Worm (Caenorhabditis elegans): Measurements from ENCODE around the gene F36F12.1.
"Not testable (repeated sequence)": the region's sequence is repeated elsewhere in the genome, so short reads cannot be mapped to it uniquely, and the experiment has no call there.

Gene F36F12.1

DNA sequence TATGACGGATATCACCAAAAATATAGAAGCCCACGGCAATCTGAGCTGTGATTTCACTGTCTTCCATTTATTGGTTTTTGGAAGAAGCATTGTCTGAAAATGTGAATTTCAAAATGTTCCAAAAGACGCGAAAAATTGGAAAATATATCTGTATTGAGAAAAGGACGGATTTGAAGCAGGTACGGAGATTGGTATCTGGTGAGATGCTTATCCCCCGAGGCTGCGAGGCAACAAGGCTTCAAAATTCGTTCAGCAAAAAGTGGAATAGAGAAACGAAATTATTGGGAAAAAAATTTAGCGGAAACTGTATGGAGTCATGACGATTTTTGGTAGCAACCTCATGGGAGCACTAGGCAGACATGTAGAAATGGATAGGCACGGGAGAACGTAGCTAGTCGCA is at the start of gene F36F12.1:
Gene F36F12.1 (minus strand): TSS at position 101 of the 400 bp plus-strand sequence.
- TF ChIP-seq klf-2 (GFP tag; conservative IDR thresholded peaks at IDR 0.05) = no peak
- no peak for TF ChIP-seq T22C8.4 (GFP tag; IDR thresholded peaks at IDR 0.05)
- TF ChIP-seq ztf-23 (GFP tag; IDR thresholded peaks at IDR 0.05) = no peak
- no peak for TF ChIP-seq flt-1 (GFP tag; IDR thresholded peaks at IDR 0.05)
- no peak for TF ChIP-seq ztf-29 (GFP tag; IDR thresholded peaks at IDR 0.05)
- no peak for TF ChIP-seq cog-1 (tag; optimal IDR thresholded peaks at IDR 0.05)
- no peak for TF ChIP-seq med-1 (GFP tag; optimal IDR thresholded peaks at IDR 0.05; ENCODE audit: insufficient read depth)
- TF ChIP-seq ref-1 (GFP tag; conservative IDR thresholded peaks at IDR 0.05) = no peak
- no peak for TF ChIP-seq tab-1 (GFP tag; IDR thresholded peaks at IDR 0.05)

- TF ChIP-seq flt-1 (GFP tag; IDR thresholded peaks at IDR 0.05) (no peak), T22C8.4 (GFP tag; IDR thresholded peaks at IDR 0.05) (no peak), med-1 (GFP tag; optimal IDR thresholded peaks at IDR 0.05; ENCODE audit: insufficient read depth) (no peak), tab-1 (GFP tag; IDR thresholded peaks at IDR 0.05) (no peak), ref-1 (GFP tag; conservative IDR thresholded peaks at IDR 0.05) (no peak), ztf-29 (GFP tag; IDR thresholded peaks at IDR 0.05) (no peak), klf-2 (GFP tag; conservative IDR thresholded peaks at IDR 0.05) (no peak), ztf-23 (GFP tag; IDR thresholded peaks at IDR 0.05) (no peak), cog-1 (tag; optimal IDR thresholded peaks at IDR 0.05) (no peak)
Measured at ce11 chrV:2151458-2151857, 48.4 kb upstream of the F36F12.1 start, which contains the start of gene srbc-24. srbc-24 (plus strand) TSS chrV:2151758.

ce11 chrV:2150876-2151275 is 47.9 kb upstream of the F36F12.1 start, which contains the start of gene C45H4.13:
C45H4.13 (minus strand) TSS chrV:2150976.
- TF ChIP-seq ztf-23 (GFP tag; IDR thresholded peaks at IDR 0.05) (no peak), klf-2 (GFP tag; conservative IDR thresholded peaks at IDR 0.05) (no peak), med-1 (GFP tag; optimal IDR thresholded peaks at IDR 0.05; ENCODE audit: insufficient read depth) (no peak), ztf-29 (GFP tag; IDR thresholded peaks at IDR 0.05) (no peak), T22C8.4 (GFP tag; IDR thresholded peaks at IDR 0.05) (no peak), tab-1 (GFP tag; IDR thresholded peaks at IDR 0.05) (no peak), cog-1 (tag; optimal IDR thresholded peaks at IDR 0.05) (no peak), flt-1 (GFP tag; IDR thresholded peaks at IDR 0.05) (no peak), ref-1 (GFP tag; conservative IDR thresholded peaks at IDR 0.05) (no peak)

ce11 chrV:2149432-2149831 is 46.4 kb upstream of the F36F12.1 start, which contains the start of gene C45H4.21:
C45H4.21 (minus strand) TSS chrV:2149532.
- TF ChIP-seq ztf-23 (GFP tag; IDR thresholded peaks at IDR 0.05) = no peak
- TF ChIP-seq ztf-29 (GFP tag; IDR thresholded peaks at IDR 0.05) = no peak
- TF ChIP-seq T22C8.4 (GFP tag; IDR thresholded peaks at IDR 0.05) = no peak
- TF ChIP-seq tab-1 (GFP tag; IDR thresholded peaks at IDR 0.05) = no peak
- no peak for TF ChIP-seq klf-2 (GFP tag; conservative IDR thresholded peaks at IDR 0.05)
- TF ChIP-seq med-1 (GFP tag; optimal IDR thresholded peaks at IDR 0.05; ENCODE audit: insufficient read depth) = no peak
- no peak for TF ChIP-seq cog-1 (tag; optimal IDR thresholded peaks at IDR 0.05)
- TF ChIP-seq flt-1 (GFP tag; IDR thresholded peaks at IDR 0.05) = no peak
- TF ChIP-seq ref-1 (GFP tag; conservative IDR thresholded peaks at IDR 0.05) = no peak

ce11 chrV:2146795-2147194 is 43.8 kb upstream of the F36F12.1 start, which contains the start of gene srbc-20:
srbc-20 (plus strand) TSS chrV:2147095.
- TF ChIP-seq T22C8.4 (GFP tag; IDR thresholded peaks at IDR 0.05) (no peak), tab-1 (GFP tag; IDR thresholded peaks at IDR 0.05) (no peak), med-1 (GFP tag; optimal IDR thresholded peaks at IDR 0.05; ENCODE audit: insufficient read depth) (no peak), cog-1 (tag; optimal IDR thresholded peaks at IDR 0.05) (no peak)

DNA sequence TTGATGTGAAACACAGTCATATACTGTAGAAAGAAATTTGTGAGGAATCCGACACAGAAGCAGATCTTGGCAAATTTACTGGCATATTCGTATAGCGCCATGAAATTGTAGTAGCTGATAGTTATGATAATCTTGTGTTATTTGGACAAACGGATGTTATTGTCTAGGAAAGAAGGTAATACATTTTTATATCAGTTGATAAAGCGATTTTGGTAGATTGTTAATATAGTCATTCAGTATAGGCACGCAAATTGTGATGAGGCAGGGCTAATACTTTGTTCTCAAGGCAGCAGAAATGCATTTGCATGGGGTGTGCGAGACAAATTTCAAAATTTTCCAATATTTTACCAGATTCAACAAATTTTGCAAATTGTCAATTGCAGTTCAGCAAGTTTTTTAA is 43.0 kb upstream of the F36F12.1 start, which contains the start of gene str-52:
Gene str-52 (minus strand): TSS at position 101 of the 400 bp plus-strand sequence.
- TF ChIP-seq ref-1 (GFP tag; conservative IDR thresholded peaks at IDR 0.05) (no peak), tab-1 (GFP tag; IDR thresholded peaks at IDR 0.05) (no peak), cog-1 (tag; optimal IDR thresholded peaks at IDR 0.05) (no peak), T22C8.4 (GFP tag; IDR thresholded peaks at IDR 0.05) (no peak), flt-1 (GFP tag; IDR thresholded peaks at IDR 0.05) (no peak), klf-2 (GFP tag; conservative IDR thresholded peaks at IDR 0.05) (no peak), ztf-29 (GFP tag; IDR thresholded peaks at IDR 0.05) (no peak), ztf-23 (GFP tag; IDR thresholded peaks at IDR 0.05) (no peak), med-1 (GFP tag; optimal IDR thresholded peaks at IDR 0.05; ENCODE audit: insufficient read depth) (no peak)

DNA sequence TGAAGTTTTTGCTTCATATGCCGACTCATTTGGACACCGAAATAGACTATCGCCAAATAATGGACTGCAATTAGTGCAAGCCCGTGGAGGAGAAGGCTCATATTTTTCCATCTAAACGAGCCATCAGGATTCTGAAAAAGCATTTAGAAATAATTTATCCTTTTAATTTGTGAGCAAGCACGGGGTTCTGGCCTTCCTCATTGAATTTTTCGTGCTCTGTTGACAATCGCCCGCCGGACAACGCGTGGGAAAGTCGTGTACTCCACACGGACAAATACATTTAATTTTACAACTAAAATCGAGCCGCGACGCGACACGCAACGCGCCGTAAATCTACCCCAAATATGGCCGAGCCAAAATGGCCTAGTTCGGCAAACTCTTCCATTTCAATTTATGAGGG is 41.4 kb upstream of the F36F12.1 start, which contains the start of gene F22F7.12:
Gene F22F7.12 (minus strand): TSS at position 101 of the 400 bp plus-strand sequence.
- TF ChIP-seq ztf-29 (GFP tag; IDR thresholded peaks at IDR 0.05); med-1 (GFP tag; optimal IDR thresholded peaks at IDR 0.05; ENCODE audit: insufficient read depth); tab-1 (GFP tag; IDR thresholded peaks at IDR 0.05): not testable (repeated sequence)

ce11 chrV:2139918-2140317 is 36.9 kb upstream of the F36F12.1 start, which contains the start of gene F22F7.7:
F22F7.7 (minus strand) TSS chrV:2140042.
- TF ChIP-seq klf-2 (GFP tag; conservative IDR thresholded peaks at IDR 0.05) (no peak), med-1 (GFP tag; optimal IDR thresholded peaks at IDR 0.05; ENCODE audit: insufficient read depth) (no peak), T22C8.4 (GFP tag; IDR thresholded peaks at IDR 0.05) (no peak), ztf-23 (GFP tag; IDR thresholded peaks at IDR 0.05) (no peak), cog-1 (tag; optimal IDR thresholded peaks at IDR 0.05) (no peak), ref-1 (GFP tag; conservative IDR thresholded peaks at IDR 0.05) (no peak), flt-1 (GFP tag; IDR thresholded peaks at IDR 0.05) (no peak), ztf-29 (GFP tag; IDR thresholded peaks at IDR 0.05) (no peak), tab-1 (GFP tag; IDR thresholded peaks at IDR 0.05) (no peak)

- TF ChIP-seq flt-1 (GFP tag; IDR thresholded peaks at IDR 0.05) (no peak), klf-2 (GFP tag; conservative IDR thresholded peaks at IDR 0.05) (no peak), ztf-29 (GFP tag; IDR thresholded peaks at IDR 0.05) (no peak), ref-1 (GFP tag; conservative IDR thresholded peaks at IDR 0.05) (no peak), tab-1 (GFP tag; IDR thresholded peaks at IDR 0.05) (no peak), T22C8.4 (GFP tag; IDR thresholded peaks at IDR 0.05) (no peak), cog-1 (tag; optimal IDR thresholded peaks at IDR 0.05) (no peak), med-1 (GFP tag; optimal IDR thresholded peaks at IDR 0.05; ENCODE audit: insufficient read depth) (no peak), ztf-23 (GFP tag; IDR thresholded peaks at IDR 0.05) (no peak)
Measured at ce11 chrV:2138287-2138686, 35.3 kb upstream of the F36F12.1 start.

ce11 chrV:2137010-2137409 is 34.0 kb upstream of the F36F12.1 start:
- TF ChIP-seq ztf-29 (GFP tag; IDR thresholded peaks at IDR 0.05) (no peak), T22C8.4 (GFP tag; IDR thresholded peaks at IDR 0.05) (no peak), flt-1 (GFP tag; IDR thresholded peaks at IDR 0.05) (no peak)

All from whole organism, midembryonic.